Worm (Caenorhabditis elegans): ENCODE results near the gene alh-1.
"Not testable (repeated sequence)": the region's sequence is repeated elsewhere in the genome, so short reads cannot be mapped to it uniquely, and the experiment has no call there.

Gene alh-1

DNA sequence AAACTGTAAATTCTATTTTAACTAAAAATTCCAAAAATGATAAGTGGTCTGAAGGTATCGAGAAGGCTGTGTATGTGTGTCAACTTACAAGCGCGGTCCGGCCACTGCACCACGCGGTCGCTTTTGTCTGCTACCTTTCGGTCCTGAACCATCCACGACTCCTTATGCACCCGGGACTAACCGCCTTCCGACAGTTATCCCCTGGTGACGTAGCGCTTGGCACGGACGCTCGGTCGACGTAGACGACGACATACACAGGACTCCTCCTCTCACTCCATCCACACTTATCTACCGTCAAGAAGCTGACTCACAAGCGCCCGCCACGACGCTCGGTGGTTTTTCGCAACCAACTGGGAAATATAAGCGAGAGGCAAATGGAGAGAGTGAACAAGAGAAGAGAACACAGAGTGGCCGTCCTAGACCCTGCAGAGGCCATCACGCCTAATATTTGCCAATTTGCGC is 46.2 kb upstream of the alh-1 start (continued):
- TF ChIP-seq unc-62 (GFP tag; optimal IDR thresholded peaks at IDR 0.05 in 1 of 2) = peak in 1 of 2 experiments; percentile 76
- TF ChIP-seq unc-62, pha-4 (tag; optimal IDR thresholded peaks at IDR 0.05): not testable (repeated sequence)
- peak; percentile 68; the same call in 1 of the 2 replicates for TF ChIP-seq Y48G9A.11 (GFP tag; IDR thresholded peaks at IDR 0.05)
- peak; percentile 75 for TF ChIP-seq gei-8 (GFP tag; optimal IDR thresholded peaks at IDR 0.05)
- peak; percentile 68; the same call in 1 of the 2 replicates for TF ChIP-seq ceh-44 (GFP tag; IDR thresholded peaks at IDR 0.05)
- peak; percentile 88 for TF ChIP-seq dmd-6 (GFP tag; IDR thresholded peaks at IDR 0.05)
- peak; percentile 66 for TF ChIP-seq lin-29 (GFP tag; IDR thresholded peaks at IDR 0.05)
- peak in 1 of 2 experiments; percentile 70 for TF ChIP-seq mdl-1 (tag; optimal IDR thresholded peaks at IDR 0.05)
- TF ChIP-seq mdt-29 (GFP tag; IDR thresholded peaks at IDR 0.05) = peak; percentile 80
- TF ChIP-seq egl-43 (GFP tag; IDR thresholded peaks at IDR 0.05) = peak; percentile 97
- TF ChIP-seq arid-1 (GFP tag; conservative IDR thresholded peaks at IDR 0.05) = peak; percentile 92
- TF ChIP-seq lir-3 (tag; optimal IDR thresholded peaks at IDR 0.05) = peak; percentile 73
- TF ChIP-seq lin-13 (GFP tag; optimal IDR thresholded peaks at IDR 0.05) = peak; percentile 63
- peak; percentile 35 for TF ChIP-seq zfp-2 (tag; optimal IDR thresholded peaks at IDR 0.05)
- TF ChIP-seq nhr-41 (GFP tag; IDR thresholded peaks at IDR 0.05) = peak; percentile 19; the same call in 1 of the 2 replicates
- peak; percentile 24 for TF ChIP-seq zip-2 (tag; optimal IDR thresholded peaks at IDR 0.05)
- peak; percentile 89 for TF ChIP-seq pha-4 (GFP tag; IDR thresholded peaks at IDR 0.05)
- TF ChIP-seq hif-1 (tag; optimal IDR thresholded peaks at IDR 0.05) = peak; percentile 32 to 48
- peak; percentile 31 for TF ChIP-seq nhr-28 (tag; optimal IDR thresholded peaks at IDR 0.05)
- TF ChIP-seq hmg-1.1 (GFP tag; IDR thresholded peaks at IDR 0.05) = peak; percentile 97
- TF ChIP-seq tra-1 (GFP tag; IDR thresholded peaks at IDR 0.05) = peak; percentile 86

DNA sequence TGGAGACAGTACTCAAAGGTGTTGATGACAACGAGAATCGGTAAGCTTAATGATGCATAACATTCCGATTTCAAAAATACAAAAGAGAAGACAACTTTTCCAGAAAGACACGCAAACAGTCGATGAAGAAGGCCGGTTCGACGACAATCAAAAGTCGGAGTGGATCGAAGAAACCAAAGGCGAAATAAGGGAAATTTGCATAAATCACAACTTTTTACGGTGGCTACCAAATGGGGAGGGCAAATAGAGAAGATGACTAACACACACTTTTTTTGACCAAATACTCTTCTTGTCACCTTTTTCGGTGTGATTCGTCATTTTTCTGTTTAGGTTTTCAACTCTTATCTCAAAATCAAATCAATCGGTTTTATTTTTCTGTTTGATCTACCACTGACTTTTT is 41.4 kb upstream of the alh-1 start, which contains the start of gene C45G9.6:
Gene C45G9.6 (plus strand): TSS at position 301 of the 400 bp plus-strand sequence.
- no peak for TF ChIP-seq nhr-10 (tag; optimal IDR thresholded peaks at IDR 0.05)
- TF ChIP-seq ctbp-1 (GFP tag; IDR thresholded peaks at IDR 0.05) = no peak
- TF ChIP-seq nhr-42 (GFP tag; IDR thresholded peaks at IDR 0.05) = no peak
- TF ChIP-seq Y105C5A.15 (GFP tag; IDR thresholded peaks at IDR 0.05) = no peak
- TF ChIP-seq sdz-12 (GFP tag; optimal IDR thresholded peaks at IDR 0.05) = no peak
- no peak for TF ChIP-seq daf-8 (GFP tag; IDR thresholded peaks at IDR 0.05)
- TF ChIP-seq snpc-4 (tag; optimal IDR thresholded peaks at IDR 0.05) = no peak
- TF ChIP-seq fkh-10 (GFP tag; optimal IDR thresholded peaks at IDR 0.05) = no peak
- no peak for TF ChIP-seq lim-7 (GFP tag; IDR thresholded peaks at IDR 0.05)
- TF ChIP-seq lin-39 (tag; optimal IDR thresholded peaks at IDR 0.05) = no peak
- no peak for TF ChIP-seq egl-27 (tag; optimal IDR thresholded peaks at IDR 0.05)

DNA sequence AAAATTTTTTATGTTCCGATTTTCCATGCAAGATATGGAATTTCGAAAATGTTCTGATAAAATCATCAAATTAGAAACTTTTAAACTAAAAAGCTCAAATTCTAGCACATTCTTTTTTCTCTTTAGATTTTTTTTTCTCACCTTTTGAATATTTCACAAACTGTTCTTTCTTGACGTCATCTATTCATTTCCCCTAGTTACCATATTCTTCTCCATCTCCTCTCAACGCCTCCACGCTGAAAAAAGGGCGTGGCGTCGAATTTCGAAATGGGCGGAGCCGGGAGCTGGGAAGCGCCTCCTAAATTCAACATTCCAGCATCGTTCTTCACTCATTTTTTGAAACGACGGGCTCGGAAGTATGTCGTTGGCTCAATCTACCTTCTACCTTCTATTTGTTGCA is 35.5 kb upstream of the alh-1 start, which contains the start of gene nlp-43:
Gene nlp-43 (plus strand): TSS at position 301 of the 400 bp plus-strand sequence.
- TF ChIP-seq sdz-12 (GFP tag; optimal IDR thresholded peaks at IDR 0.05) (no peak), nhr-76 (tag; optimal IDR thresholded peaks at IDR 0.05) (no peak), daf-16 (GFP tag; optimal IDR thresholded peaks at IDR 0.05) (no peak), daf-16 (tag; optimal IDR thresholded peaks at IDR 0.05) (no peak), nhr-77 (tag; optimal IDR thresholded peaks at IDR 0.05) (no peak)

DNA sequence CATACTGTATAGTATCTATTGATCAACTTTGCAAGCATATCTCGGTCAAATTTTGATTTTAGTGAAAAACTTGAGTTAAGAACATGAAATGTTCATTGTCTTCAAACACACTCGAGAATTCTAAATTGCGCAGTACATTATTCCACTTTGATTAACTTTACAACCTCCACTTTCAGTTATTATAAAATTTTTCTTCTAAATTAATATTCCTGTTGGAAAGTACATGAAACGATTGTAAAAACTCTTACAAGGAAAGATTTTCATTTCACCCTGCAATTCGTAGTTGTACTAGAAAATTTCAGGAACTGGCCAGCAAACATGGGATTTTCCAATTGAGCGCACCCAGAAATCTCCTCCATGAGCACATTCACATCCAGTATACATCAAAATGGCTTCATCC is 32.9 kb upstream of the alh-1 start, which contains the start of gene C45G9.14:
Gene C45G9.14 (plus strand): TSS at position 301 of the 400 bp plus-strand sequence.
- TF ChIP-seq nhr-111 (GFP tag; optimal IDR thresholded peaks at IDR 0.05) (no peak), jun-1 (tag; optimal IDR thresholded peaks at IDR 0.05) (no peak), ceh-44 (GFP tag; IDR thresholded peaks at IDR 0.05) (no peak), unc-130 (GFP tag; optimal IDR thresholded peaks at IDR 0.05) (no peak), vab-7 (GFP tag; IDR thresholded peaks at IDR 0.05) (no peak), dpl-1 (GFP tag; optimal IDR thresholded peaks at IDR 0.05) (no peak), F49E8.2 (tag; optimal IDR thresholded peaks at IDR 0.05; ENCODE audit: borderline replicate concordance) (no peak), lin-29 (GFP tag; IDR thresholded peaks at IDR 0.05) (no peak), fos-1 (tag; optimal IDR thresholded peaks at IDR 0.05) (no peak), unc-62 (GFP tag; optimal IDR thresholded peaks at IDR 0.05 in 1 of 2) (no peak), unc-62 (tag; optimal IDR thresholded peaks at IDR 0.05) (no peak), lin-38 (GFP tag; IDR thresholded peaks at IDR 0.05) (no peak), F37D6.2 (tag; optimal IDR thresholded peaks at IDR 0.05) (no peak), T26A8.4 (GFP tag; IDR thresholded peaks at IDR 0.05) (no peak)
